Worm (Caenorhabditis elegans): ENCODE measurements around the gene srsx-39.
"Not testable (repeated sequence)": the region's sequence is repeated elsewhere in the genome, so short reads cannot be mapped to it uniquely, and the experiment has no call there.

The srsx-39 gene

ce11 chrV:15216705-15217104 is 39.9 kb downstream of the srsx-39 start, which contains the start of gene sri-25:
sri-25 (plus strand) TSS chrV:15217005.
- TF ChIP-seq Y48G9A.11 (GFP tag; IDR thresholded peaks at IDR 0.05) (no peak), nhr-28 (tag; optimal IDR thresholded peaks at IDR 0.05) (no peak), mes-2 (tag; optimal IDR thresholded peaks at IDR 0.05; ENCODE audit: poor library complexity, severe bottlenecking) (no peak), tra-1 (GFP tag; IDR thresholded peaks at IDR 0.05) (no peak), spr-3 (GFP tag; optimal IDR thresholded peaks at IDR 0.05) (no peak), Y105C5A.15 (GFP tag; IDR thresholded peaks at IDR 0.05) (no peak), ztf-11 (tag; optimal IDR thresholded peaks at IDR 0.05) (no peak), mep-1 (tag; optimal IDR thresholded peaks at IDR 0.05) (no peak), dmd-6 (GFP tag; IDR thresholded peaks at IDR 0.05) (no peak), zfp-3 (GFP tag; conservative IDR thresholded peaks at IDR 0.05) (no peak), attf-4 (tag; optimal IDR thresholded peaks at IDR 0.05) (no peak), skn-1 (tag; optimal IDR thresholded peaks at IDR 0.05) (no peak), egl-43 (GFP tag; IDR thresholded peaks at IDR 0.05) (no peak), ceh-20 (GFP tag; IDR thresholded peaks at IDR 0.05) (no peak), Y75B8A.6 (GFP tag; IDR thresholded peaks at IDR 0.05) (no peak), F44E2.7 (GFP tag; IDR thresholded peaks at IDR 0.05) (no peak), nhr-76 (tag; optimal IDR thresholded peaks at IDR 0.05) (no peak), nhr-10 (tag; optimal IDR thresholded peaks at IDR 0.05) (no peak), ama-1 (optimal IDR thresholded peaks at IDR 0.05) (no peak), unc-62 (GFP tag; optimal IDR thresholded peaks at IDR 0.05 in 1 of 2) (no peak), unc-62 (tag; optimal IDR thresholded peaks at IDR 0.05) (no peak)

ce11 chrV:15215175-15215574 is 41.4 kb downstream of the srsx-39 start, which contains the start of gene sri-26:
sri-26 (plus strand) TSS chrV:15215475.
- not testable (repeated sequence) for TF ChIP-seq ztf-7 (tag; optimal IDR thresholded peaks at IDR 0.05); F37D6.2 (tag; optimal IDR thresholded peaks at IDR 0.05); T26A8.4 (GFP tag; IDR thresholded peaks at IDR 0.05)

- TF ChIP-seq lin-13 (GFP tag; optimal IDR thresholded peaks at IDR 0.05); Y48G9A.11 (GFP tag; IDR thresholded peaks at IDR 0.05); ctbp-1 (GFP tag; IDR thresholded peaks at IDR 0.05): not testable (repeated sequence)
Measured at ce11 chrV:15211869-15212268, 44.7 kb downstream of the srsx-39 start, which contains the start of gene sri-24. sri-24 (plus strand) TSS chrV:15212169.

ce11 chrV:15207681-15208080 is 48.9 kb downstream of the srsx-39 start, which contains the start of gene C41G6.12:
C41G6.12 (minus strand) TSS chrV:15207781.
- TF ChIP-seq lin-39 (tag; optimal IDR thresholded peaks at IDR 0.05); mxl-2 (GFP tag; conservative IDR thresholded peaks at IDR 0.05); spr-1 (tag; optimal IDR thresholded peaks at IDR 0.05): not testable (repeated sequence)

Data from whole organism, L4 larva.